Worm (Caenorhabditis elegans): Measurements from ENCODE around the gene C27D8.3.

ce11 chrIV:12689292-12689691, 22.3 kb downstream of the C27D8.3 start:
- TF ChIP-seq ceh-45 (GFP tag; IDR thresholded peaks at IDR 0.05) = no peak
- TF ChIP-seq nhr-11 (tag; optimal IDR thresholded peaks at IDR 0.05) = no peak
- no peak for TF ChIP-seq rnt-1 (tag; optimal IDR thresholded peaks at IDR 0.05)
- TF ChIP-seq unc-55 (GFP tag; optimal IDR thresholded peaks at IDR 0.05) = no peak
- TF ChIP-seq lim-6 (tag; optimal IDR thresholded peaks at IDR 0.05) = no peak
- TF ChIP-seq C38D4.7 (GFP tag; optimal IDR thresholded peaks at IDR 0.05) = no peak
- no peak for TF ChIP-seq unc-3 (GFP tag; conservative IDR thresholded peaks at IDR 0.05)
- no peak for TF ChIP-seq unc-3 (tag; optimal IDR thresholded peaks at IDR 0.05)
- no peak for TF ChIP-seq dmd-4 (tag; optimal IDR thresholded peaks at IDR 0.05; ENCODE audit: borderline replicate concordance)
- no peak for TF ChIP-seq pat-9 (tag; optimal IDR thresholded peaks at IDR 0.05)
- TF ChIP-seq pha-4 (tag; optimal IDR thresholded peaks at IDR 0.05) = no peak
- TF ChIP-seq pros-1 (tag; optimal IDR thresholded peaks at IDR 0.05) = no peak
- TF ChIP-seq unc-42 (tag; optimal IDR thresholded peaks at IDR 0.05) = no peak
